Worm (Caenorhabditis elegans): ENCODE results near the gene Y110A2AL.6.
"Not testable (repeated sequence)": the region's sequence is repeated elsewhere in the genome, so short reads cannot be mapped to it uniquely, and the experiment has no call there.

DNA sequence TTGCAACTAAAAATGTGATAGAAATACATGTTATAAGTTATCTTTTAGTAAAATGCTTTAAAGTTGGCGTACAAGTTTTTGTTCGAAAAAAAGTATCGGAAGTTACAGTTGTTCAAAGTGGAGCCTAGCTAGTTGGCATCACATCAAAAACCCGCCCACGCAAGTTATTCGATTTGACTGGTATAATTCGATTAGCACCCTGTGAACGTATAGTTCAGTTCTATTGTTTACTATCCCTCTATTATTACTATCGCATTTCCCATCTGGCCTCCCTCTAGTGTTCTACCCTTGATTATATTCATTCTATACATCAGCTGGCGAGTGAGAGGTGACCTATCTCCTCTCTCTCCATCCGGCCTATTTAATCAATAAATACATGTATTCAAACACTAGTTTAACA, 2.4 kb downstream of the Y110A2AL.6 start, which contains the start of gene Y110A2AL.4:
- TF ChIP-seq Y48G9A.11 (GFP tag; IDR thresholded peaks at IDR 0.05); mdl-1 (tag; optimal IDR thresholded peaks at IDR 0.05); aha-1 (tag): not testable (repeated sequence)
